Fruit fly (Drosophila melanogaster) whole organism, embryonic: ENCODE data around the gene CG14667.

Experiments used
- Awh ChIP-seq: fragments of 200-800 bp; sonication (Bioruptor generic); IDR thresholded peaks from 2 replicates; pipeline ENCODE4, ENCODE4 v1.3.6; 2022; ENCODE audit warnings: missing biosample characterization, missing genetic modification characterization
- CG10267 ChIP-seq: fragments of 200-800 bp; sonication (Bioruptor generic); optimal IDR thresholded peaks from 2 replicates; lab custom pipeline; 2018; ENCODE audit warnings: missing biosample characterization, mild to moderate bottlenecking, missing genetic modification characterization, moderate library complexity
- CG11560 ChIP-seq: fragments of 200-800 bp; sonication (Bioruptor generic); IDR thresholded peaks from 3 replicates; pipeline ENCODE4 v1.3.6; 2022; ENCODE audit warnings: missing biosample characterization, missing genetic modification characterization
- CG11695 ChIP-seq: fragments of 200-800 bp; sonication (Bioruptor generic); IDR thresholded peaks from 3 replicates; pipeline ENCODE4 v1.3.6; 2022; ENCODE audit warnings: missing biosample characterization, missing genetic modification characterization
- CG12391 ChIP-seq: fragments of 200-800 bp; sonication (Bioruptor generic); optimal IDR thresholded peaks from 3 replicates; lab custom pipeline; 2018; ENCODE audit warnings: missing biosample characterization, mild to moderate bottlenecking, missing genetic modification characterization, moderate library complexity
- CG13624 ChIP-seq: fragments of 200-800 bp; sonication (Bioruptor generic); optimal IDR thresholded peaks from 2 replicates; lab custom pipeline; 2016; ENCODE audit warnings: missing biosample characterization, missing genetic modification characterization
- CG14710 ChIP-seq: fragments of 200-800 bp; sonication (Bioruptor generic); optimal IDR thresholded peaks from 3 replicates; lab custom pipeline; 2019; ENCODE audit warnings: missing biosample characterization, mild to moderate bottlenecking, missing genetic modification characterization, moderate library complexity
- CG15514 ChIP-seq: fragments of 200-800 bp; sonication (Bioruptor generic); optimal IDR thresholded peaks from 3 replicates; lab custom pipeline; 2017; ENCODE audit warnings: missing biosample characterization, missing genetic modification characterization, mild to moderate bottlenecking, moderate library complexity, missing genetic modification reagents
- CG2120 ChIP-seq: fragments of 200-800 bp; sonication (Bioruptor generic); optimal IDR thresholded peaks from 3 replicates; lab custom pipeline; 2016; ENCODE audit warnings: missing biosample characterization, missing genetic modification characterization
- CG2129 ChIP-seq: fragments of 200-800 bp; sonication (Bioruptor generic); IDR thresholded peaks from 2 replicates; pipeline ENCODE4 v1.3.6; 2022; ENCODE audit warnings: missing biosample characterization, missing genetic modification characterization; ENCODE audit not compliant: partially characterized antibody
- CG30020 ChIP-seq: fragments of 200-800 bp; optimal IDR thresholded peaks from 2 replicates; lab custom pipeline; 2019; ENCODE audit warnings: missing biosample characterization, mild to moderate bottlenecking, missing genetic modification characterization, moderate library complexity
- CG30403 ChIP-seq: fragments of 200-800 bp; sonication (Bioruptor generic); optimal IDR thresholded peaks from 3 replicates; lab custom pipeline; 2016; ENCODE audit warnings: missing biosample characterization, missing genetic modification characterization
- CG34422 ChIP-seq: fragments of 200-800 bp; sonication (Bioruptor generic); IDR thresholded peaks from 3 replicates; pipeline ENCODE4 v1.3.6; 2022; ENCODE audit warnings: missing biosample characterization, missing genetic modification characterization
- CG3995 ChIP-seq: fragments of 200-800 bp; sonication (Bioruptor generic); optimal IDR thresholded peaks from 3 replicates; lab custom pipeline; 2016; ENCODE audit warnings: missing biosample characterization, missing genetic modification characterization
- CG4617 ChIP-seq: fragments of 200-800 bp; sonication (Bioruptor generic); optimal IDR thresholded peaks from 3 replicates; lab custom pipeline; 2016; ENCODE audit warnings: missing biosample characterization, missing genetic modification characterization, borderline replicate concordance
- CG4707 ChIP-seq: fragments of 200-800 bp; sonication (Bioruptor generic); optimal IDR thresholded peaks from 2 replicates; lab custom pipeline; 2018; ENCODE audit warnings: missing biosample characterization, mild to moderate bottlenecking, missing genetic modification characterization, moderate library complexity
- CG7786 ChIP-seq: fragments of 200-800 bp; sonication (Bioruptor generic); optimal IDR thresholded peaks from 2 replicates; lab custom pipeline; 2016; ENCODE audit warnings: missing biosample characterization, missing genetic modification characterization
- CG9727 ChIP-seq: fragments of 200-800 bp; sonication (Bioruptor generic); optimal IDR thresholded peaks from 3 replicates; lab custom pipeline; 2017; ENCODE audit warnings: missing biosample characterization, mild to moderate bottlenecking, missing genetic modification characterization
- CoRest ChIP-seq: fragments of 200-800 bp; sonication (Bioruptor generic); optimal IDR thresholded peaks from 3 replicates; lab custom pipeline; 2018; ENCODE audit warnings: missing biosample characterization, mild to moderate bottlenecking, missing genetic modification characterization, moderate library complexity
- Dll ChIP-seq: fragments of 200-800 bp; sonication (Bioruptor generic); IDR thresholded peaks from 4 replicates; pipeline ENCODE4 v1.3.6; 2022; ENCODE audit warnings: missing biosample characterization, missing genetic modification characterization; ENCODE audit not compliant: partially characterized antibody
- Dp ChIP-seq: fragments of 200-800 bp; sonication (Bioruptor generic); optimal IDR thresholded peaks from 2 replicates; lab custom pipeline; 2018; ENCODE audit warnings: missing biosample characterization, mild to moderate bottlenecking, missing genetic modification characterization, moderate library complexity
- E2f2 ChIP-seq: fragments of 200-800 bp; sonication (Bioruptor generic); IDR thresholded peaks from 2 replicates; pipeline ENCODE4 v1.3.6; 2022; ENCODE audit warnings: missing biosample characterization, missing genetic modification characterization
- Ets97D ChIP-seq: fragments of 200-800 bp; sonication (Bioruptor generic); optimal IDR thresholded peaks from 3 replicates; lab custom pipeline; 2016; ENCODE audit warnings: missing biosample characterization, missing genetic modification characterization
- HLH54F ChIP-seq: fragments of 200-800 bp; sonication (Bioruptor generic); optimal IDR thresholded peaks from 3 replicates; lab custom pipeline; 2016; ENCODE audit warnings: missing biosample characterization, missing genetic modification characterization
- Hmx ChIP-seq: fragments of 200-800 bp; sonication (Bioruptor generic); optimal IDR thresholded peaks from 2 replicates; lab custom pipeline; 2016; ENCODE audit warnings: missing biosample characterization, missing genetic modification characterization
- Lhr ChIP-seq: fragments of 200-800 bp; sonication (Bioruptor generic); optimal IDR thresholded peaks from 3 replicates; lab custom pipeline; 2017; ENCODE audit warnings: mild to moderate bottlenecking, missing biosample characterization, missing genetic modification reagents, missing genetic modification characterization
- Opbp ChIP-seq: fragments of 200-800 bp; sonication (Bioruptor generic); IDR thresholded peaks from 3 replicates; pipeline ENCODE4 v1.3.6; 2022; ENCODE audit warnings: missing biosample characterization, missing genetic modification characterization; ENCODE audit not compliant: partially characterized antibody
- Scr ChIP-seq: fragments of 200-800 bp; sonication (Bioruptor generic); IDR thresholded peaks from 2 replicates; pipeline ENCODE4 v1.3.6; 2022; ENCODE audit warnings: missing biosample characterization, missing genetic modification characterization; ENCODE audit not compliant: partially characterized antibody
- Sry-δ ChIP-seq: fragments of 200-800 bp; sonication (Bioruptor generic); optimal IDR thresholded peaks from 2 replicates; lab custom pipeline; 2016; ENCODE audit warnings: missing biosample characterization, missing genetic modification characterization
- TFAM ChIP-seq: fragments of 200-800 bp; sonication (Bioruptor generic); optimal IDR thresholded peaks from 2 replicates; lab custom pipeline; 2017; ENCODE audit warnings: missing biosample characterization, missing genetic modification characterization, inconsistent platforms
- YL-1 ChIP-seq: fragments of 200-800 bp; sonication (Bioruptor generic); optimal IDR thresholded peaks from 3 replicates; lab custom pipeline; 2017; ENCODE audit warnings: missing biosample characterization, mild to moderate bottlenecking, missing genetic modification characterization
- bbx ChIP-seq: fragments of 200-800 bp; sonication (Bioruptor generic); IDR thresholded peaks from 2 replicates; pipeline ENCODE4 v1.3.6; 2022; ENCODE audit warnings: missing biosample characterization, missing genetic modification characterization; ENCODE audit not compliant: partially characterized antibody
- chinmo ChIP-seq: fragments of 200-800 bp; sonication (Bioruptor generic); IDR thresholded peaks from 4 replicates; pipeline ENCODE4 v1.3.6; 2022; ENCODE audit warnings: missing biosample characterization, missing genetic modification characterization; ENCODE audit not compliant: partially characterized antibody
- dati ChIP-seq: fragments of 200-800 bp; sonication (Bioruptor generic); IDR thresholded peaks from 2 replicates; pipeline ENCODE4 v1.3.6; 2022; ENCODE audit warnings: missing biosample characterization, missing genetic modification characterization
- ems ChIP-seq: fragments of 200-800 bp; sonication (Bioruptor generic); optimal IDR thresholded peaks from 3 replicates; lab custom pipeline; 2016; ENCODE audit warnings: missing biosample characterization, missing genetic modification characterization
- en ChIP-seq: fragments of 200-800 bp; sonication (Bioruptor generic); optimal IDR thresholded peaks from 2 replicates; lab custom pipeline; 2016; ENCODE audit warnings: missing biosample characterization, missing genetic modification characterization
- exex ChIP-seq: fragments of 200-800 bp; sonication (Bioruptor generic); optimal IDR thresholded peaks from 4 replicates; lab custom pipeline; 2018; ENCODE audit warnings: missing biosample characterization, mild to moderate bottlenecking, missing genetic modification characterization, moderate library complexity
- eyg ChIP-seq: fragments of 200-800 bp; sonication (Bioruptor generic); optimal IDR thresholded peaks from 3 replicates; lab custom pipeline; 2016; ENCODE audit warnings: missing biosample characterization, missing genetic modification characterization
- hbn ChIP-seq: fragments of 200-800 bp; sonication (Bioruptor generic); IDR thresholded peaks from 2 replicates; pipeline ENCODE4 v1.3.6; 2022; ENCODE audit warnings: missing biosample characterization, missing genetic modification characterization; ENCODE audit not compliant: partially characterized antibody
- nerfin-2 ChIP-seq: fragments of 200-800 bp; sonication (Bioruptor generic); IDR thresholded peaks from 2 replicates; pipeline ENCODE4 v1.3.6; 2022; ENCODE audit warnings: missing biosample characterization, missing genetic modification characterization; ENCODE audit not compliant: partially characterized antibody
- row ChIP-seq: fragments of 200-800 bp; sonication (Bioruptor generic); IDR thresholded peaks from 3 replicates; pipeline ENCODE4 v1.3.6; 2022; ENCODE audit warnings: missing biosample characterization, missing genetic modification characterization
- scrt ChIP-seq: fragments of 200-800 bp; sonication (Bioruptor generic); optimal IDR thresholded peaks from 2 replicates; lab custom pipeline; 2018; ENCODE audit warnings: missing biosample characterization, mild to moderate bottlenecking, missing genetic modification characterization, moderate library complexity
- sna ChIP-seq: fragments of 200-800 bp; sonication (Bioruptor generic); IDR thresholded peaks from 2 replicates; pipeline ENCODE4 v1.3.6; 2022; ENCODE audit warnings: missing biosample characterization, missing genetic modification characterization; ENCODE audit not compliant: partially characterized antibody
- tna ChIP-seq: fragments of 200-800 bp; sonication (Bioruptor generic); IDR thresholded peaks from 2 replicates; pipeline ENCODE4 v1.3.6; 2022; ENCODE audit warnings: missing biosample characterization, missing genetic modification characterization; ENCODE audit not compliant: partially characterized antibody
- trem ChIP-seq: fragments of 200-800 bp; optimal IDR thresholded peaks from 3 replicates; lab custom pipeline; 2019; ENCODE audit warnings: missing biosample characterization, mild to moderate bottlenecking, missing genetic modification characterization, moderate library complexity
- unc-4 ChIP-seq: fragments of 200-800 bp; sonication (Bioruptor generic); IDR thresholded peaks from 2 replicates; pipeline ENCODE4 v1.3.6; 2022; ENCODE audit warnings: missing biosample characterization, missing genetic modification characterization; ENCODE audit not compliant: partially characterized antibody
- vvl ChIP-seq: fragments of 200-800 bp; sonication (Bioruptor generic); IDR thresholded peaks from 2 replicates; pipeline ENCODE4 v1.3.6; 2022; ENCODE audit warnings: missing biosample characterization, missing genetic modification characterization
- zen ChIP-seq: fragments of 200-800 bp; sonication (Bioruptor generic); optimal IDR thresholded peaks from 3 replicates; lab custom pipeline; 2018; ENCODE audit warnings: missing biosample characterization, mild to moderate bottlenecking, missing genetic modification characterization, moderate library complexity

Gene CG14667

dm6 chr3R:5374720-5375119, at the start of gene CG14667, which contains the start of gene hd (continued):
- 0 out of 2 replicates have a peak, but pooled peaks have one; percentile 7 for TF ChIP-seq Awh (GFP tag; lab: Robert Waterston, UW)
- TF ChIP-seq unc-4 (GFP tag; lab: Robert Waterston, UW), result peak; percentile 62; the same call in 1 of the 2 replicates
- peak; percentile 67 for TF ChIP-seq Dp (GFP tag; lab: Kevin White, UChicago)
- no peak for TF ChIP-seq eyg (GFP tag; lab: Kevin White, UChicago)
- TF ChIP-seq Opbp, result 0 out of 3 replicates have a peak, but pooled peaks have one; percentile 4
- peak; percentile 4 for TF ChIP-seq CG3995 (GFP tag; lab: Kevin White, UChicago)
- peak; percentile 6 for TF ChIP-seq CG30403 (GFP tag; lab: Kevin White, UChicago)
- no peak for TF ChIP-seq Hmx (GFP tag; lab: Kevin White, UChicago)
- TF ChIP-seq YL-1 (GFP tag; lab: Kevin White, UChicago), result peak; percentile 71
- peak; percentile 58 for TF ChIP-seq Scr
- TF ChIP-seq CG2120, result peak; percentile 17
- TF ChIP-seq Dll (GFP tag; lab: Robert Waterston, UW), result peak; percentile 71
- peak; percentile 42; the same call in 1 of the 2 replicates for TF ChIP-seq nerfin-2
- no peak for TF ChIP-seq en (GFP tag; lab: Kevin White, UChicago)
- TF ChIP-seq exex (tag; lab: Kevin White, UChicago), result peak; percentile 30
- TF ChIP-seq CG12391 (tag; lab: Kevin White, UChicago), result peak; percentile 32
- TF ChIP-seq Ets97D (GFP tag; lab: Kevin White, UChicago), result peak; percentile 23
- peak; percentile 45 for TF ChIP-seq CG30020 (tag; lab: Kevin White, UChicago)
- TF ChIP-seq dati (GFP tag; lab: Robert Waterston, UW), result no peak
- 0 out of 3 replicates have a peak, but pooled peaks have one; percentile 8 for TF ChIP-seq CG11695 (GFP tag; lab: Robert Waterston, UW)
- TF ChIP-seq CG10267, result peak; percentile 41
- no peak for TF ChIP-seq CG34422 (GFP tag; lab: Robert Waterston, UW)
- TF ChIP-seq CG9727 (GFP tag; lab: Kevin White, UChicago), result peak; percentile 18
- peak; percentile 24; the same call in 1 of the 2 replicates for TF ChIP-seq CG2129 (GFP tag; lab: Robert Waterston, UW)
- 0 out of 2 replicates have a peak, but pooled peaks have one; percentile 20 for TF ChIP-seq vvl (GFP tag; lab: Robert Waterston, UW)
- TF ChIP-seq CG14710 (tag; lab: Kevin White, UChicago), result peak; percentile 46
- TF ChIP-seq trem (tag; lab: Kevin White, UChicago), result peak; percentile 64
- peak; percentile 13 for TF ChIP-seq CG4617
- TF ChIP-seq scrt (GFP tag; lab: Kevin White, UChicago), result no peak
- TF ChIP-seq hbn, result peak; percentile 47; the same call in 1 of the 2 replicates
- no peak for TF ChIP-seq CG7786 (GFP tag; lab: Kevin White, UChicago)
- peak; percentile 67 for TF ChIP-seq Sry-δ (GFP tag; lab: Kevin White, UChicago)
- TF ChIP-seq tna (GFP tag; lab: Robert Waterston, UW), result peak; percentile 23; the same call in 1 of the 2 replicates
- peak; percentile 66 for TF ChIP-seq CG15514
- no peak for TF ChIP-seq CG4707 (GFP tag; lab: Kevin White, UChicago)
- no peak for TF ChIP-seq ems
- peak; percentile 66; the same call in 1 of the 2 replicates for TF ChIP-seq sna (GFP tag; lab: Robert Waterston, UW)
- no peak for TF ChIP-seq TFAM (GFP tag; lab: Kevin White, UChicago)
- 0 out of 4 replicates have a peak, but pooled peaks have one; percentile 45 for TF ChIP-seq chinmo
- TF ChIP-seq CG13624, result peak; percentile 21
- peak; percentile 5 for TF ChIP-seq Lhr
- TF ChIP-seq row (GFP tag; lab: Robert Waterston, UW), result 0 out of 3 replicates have a peak, but pooled peaks have one; percentile 42
- peak; percentile 55; the same call in 1 of the 3 replicates for TF ChIP-seq CG11560
- TF ChIP-seq CoRest, result peak; percentile 28
- TF ChIP-seq E2f2, result peak; percentile 70
- no peak for TF ChIP-seq HLH54F (GFP tag; lab: Kevin White, UChicago)
- no peak for TF ChIP-seq zen
- peak; percentile 26; the same call in 1 of the 2 replicates for TF ChIP-seq bbx (GFP tag; lab: Robert Waterston, UW)
